Fruit fly (Drosophila melanogaster) whole organism, wandering third instar larva: Measurements from ENCODE around the gene CG32812.

Experiments
- Abd-B ChIP-seq: fragments of >200 bp; optimal IDR thresholded peaks from 2 replicates; lab custom pipeline; 2017; ENCODE audit warnings: missing biosample characterization, missing genetic modification characterization
- CG32264 ChIP-seq: fragments of 200-800 bp; sonication (Bioruptor generic); optimal IDR thresholded peaks from 2 replicates; lab custom pipeline; 2016; ENCODE audit warnings: missing biosample characterization, missing genetic modification characterization
- CG9705 ChIP-seq: fragments of 200-800 bp; sonication (Bioruptor generic); optimal IDR thresholded peaks from 2 replicates; lab custom pipeline; 2018; ENCODE audit warnings: missing biosample characterization, mild to moderate bottlenecking, missing genetic modification characterization
- Dfd ChIP-seq: fragments of >200 bp; optimal IDR thresholded peaks from 2 replicates; lab custom pipeline; 2017; ENCODE audit warnings: missing biosample characterization, missing genetic modification characterization
- Dif ChIP-seq: fragments of 200-275, 200-300 bp; sonication (Bioruptor generic); optimal IDR thresholded peaks from 2 replicates; lab custom pipeline; 2018; ENCODE audit warnings: missing biosample characterization, missing genetic modification characterization; ENCODE audit not compliant: partially characterized antibody
- GATAd ChIP-seq: sonication (Bioruptor generic); optimal IDR thresholded peaks from 2 replicates; lab custom pipeline; 2016; ENCODE audit warnings: missing biosample characterization, missing genetic modification characterization
- HLH106 ChIP-seq: fragments of 200-800 bp; optimal IDR thresholded peaks from 3 replicates; lab custom pipeline; 2019; ENCODE audit warnings: missing biosample characterization, mild to moderate bottlenecking, missing genetic modification characterization, moderate library complexity
- Hnf4 ChIP-seq: fragments of 200-800 bp; sonication (Bioruptor generic); optimal IDR thresholded peaks from 2 replicates; lab custom pipeline; 2016; ENCODE audit warnings: missing biosample characterization, mild to moderate bottlenecking, missing genetic modification characterization
- Hr78 ChIP-seq: fragments of >200 bp; optimal IDR thresholded peaks from 2 replicates; lab custom pipeline; 2017; ENCODE audit warnings: missing biosample characterization, missing genetic modification characterization
- Hr83 ChIP-seq: fragments of 200-300 bp; sonication (Bioruptor generic); optimal IDR thresholded peaks from 2 replicates; lab custom pipeline; 2016; ENCODE audit warnings: missing biosample characterization, mild to moderate bottlenecking, missing genetic modification characterization, moderate library complexity; ENCODE audit not compliant: poor library complexity, severe bottlenecking
- Jra ChIP-seq: sonication (Bioruptor generic); optimal IDR thresholded peaks from 2 replicates; lab custom pipeline; 2016; ENCODE audit warnings: missing biosample characterization, missing genetic modification characterization
- Mio ChIP-seq: sonication (Bioruptor generic); optimal IDR thresholded peaks from 2 replicates; lab custom pipeline; 2016; ENCODE audit warnings: missing biosample characterization, missing genetic modification characterization
- Myc ChIP-seq: fragments of >200 bp; optimal IDR thresholded peaks from 2 replicates; lab custom pipeline; 2017
- N ChIP-seq: fragments of >200 bp; optimal IDR thresholded peaks from 2 replicates; lab custom pipeline; 2018; ENCODE audit warnings: missing biosample characterization, missing external identifiers, missing genetic modification characterization
- OdsH ChIP-seq: fragments of 200-800 bp; sonication (Bioruptor generic); optimal IDR thresholded peaks from 2 replicates; lab custom pipeline; 2016; ENCODE audit warnings: missing biosample characterization, mild to moderate bottlenecking, missing genetic modification characterization
- Rel ChIP-seq, 2 experiments: fragments of 200-800 bp; sonication (Bioruptor generic) in 1 of 2; optimal IDR thresholded peaks; 2 replicates in 1 of 2; 3 replicates in 1 of 2; lab custom pipeline; 2016 to 2019; ENCODE audit warnings: mild to moderate bottlenecking in 2 of 2, missing biosample characterization in 2 of 2, missing genetic modification characterization in 2 of 2, moderate library complexity in 1 of 2
- Sp1 ChIP-seq: fragments of 200-800 bp; sonication (Bioruptor generic); optimal IDR thresholded peaks from 3 replicates; lab custom pipeline; 2019; ENCODE audit warnings: missing biosample characterization, mild to moderate bottlenecking, missing genetic modification characterization, moderate library complexity
- Vsx2 ChIP-seq: fragments of 200-300, 225-300 bp; sonication (Bioruptor generic); optimal IDR thresholded peaks from 2 replicates; lab custom pipeline; 2018; ENCODE audit warnings: missing biosample characterization, missing genetic modification characterization; ENCODE audit not compliant: partially characterized antibody
- br ChIP-seq: fragments of 200-800 bp; sonication (Bioruptor generic); optimal IDR thresholded peaks from 2 replicates; lab custom pipeline; 2016; ENCODE audit warnings: missing biosample characterization, missing genetic modification characterization
- brk ChIP-seq: fragments of 200-800 bp; sonication (Bioruptor generic); optimal IDR thresholded peaks from 2 replicates; lab custom pipeline; 2016; ENCODE audit warnings: missing biosample characterization, mild to moderate bottlenecking, missing genetic modification characterization
- dl ChIP-seq, 2 experiments: fragments of 175-275, 200-275 bp in 1 of 2; fragments of 200-275 bp in 1 of 2; sonication (Bioruptor generic); optimal IDR thresholded peaks; lab custom pipeline; 2018; ENCODE audit warnings: mild to moderate bottlenecking in 2 of 2, missing biosample characterization in 2 of 2, missing genetic modification characterization in 2 of 2, moderate library complexity in 2 of 2; ENCODE audit not compliant: partially characterized antibody in 2 of 2, insufficient read depth in 1 of 2
- dmrt93B ChIP-seq: fragments of 200-800 bp; sonication (Bioruptor generic); optimal IDR thresholded peaks from 2 replicates; lab custom pipeline; 2018; ENCODE audit warnings: missing biosample characterization, mild to moderate bottlenecking, missing genetic modification characterization
- dsf ChIP-seq: sonication (Bioruptor generic); optimal IDR thresholded peaks from 2 replicates; lab custom pipeline; 2016; ENCODE audit warnings: missing biosample characterization, missing genetic modification characterization, borderline replicate concordance
- ey ChIP-seq: fragments of 200-800 bp; sonication (Bioruptor generic); optimal IDR thresholded peaks from 2 replicates; lab custom pipeline; 2016; ENCODE audit warnings: missing biosample characterization, missing genetic modification characterization
- foxo ChIP-seq, 2 experiments: fragments of 200-800 bp; sonication (Bioruptor generic); optimal IDR thresholded peaks; 2 replicates in 1 of 2; 3 replicates in 1 of 2; lab custom pipeline; 2016 to 2017; ENCODE audit warnings: missing biosample characterization in 2 of 2, missing genetic modification characterization in 2 of 2
- fru ChIP-seq: fragments of 200-800 bp; sonication (Bioruptor generic); optimal IDR thresholded peaks from 3 replicates; lab custom pipeline; 2016; ENCODE audit warnings: missing biosample characterization, mild to moderate bottlenecking, missing genetic modification characterization
- h ChIP-seq: fragments of 200-800 bp; sonication (Bioruptor generic); optimal IDR thresholded peaks from 3 replicates; lab custom pipeline; 2016; ENCODE audit warnings: missing biosample characterization, mild to moderate bottlenecking, missing genetic modification characterization
- jim ChIP-seq: fragments of 175-275, 200-325 bp; sonication (Bioruptor generic); optimal IDR thresholded peaks from 2 replicates; lab custom pipeline; 2016; ENCODE audit warnings: missing biosample characterization, mild to moderate bottlenecking, missing genetic modification characterization
- lola ChIP-seq: fragments of >200 bp; optimal IDR thresholded peaks from 2 replicates; lab custom pipeline; 2017; ENCODE audit warnings: missing biosample characterization, missing genetic modification characterization
- pan ChIP-seq: fragments of >200 bp; optimal IDR thresholded peaks from 2 replicates; lab custom pipeline; 2017
- rgr ChIP-seq: fragments of 200-800 bp; sonication (Bioruptor generic); optimal IDR thresholded peaks from 3 replicates; lab custom pipeline; 2016; ENCODE audit warnings: missing biosample characterization, mild to moderate bottlenecking, missing genetic modification characterization
- sage ChIP-seq: fragments of 200-800 bp; sonication (Bioruptor generic); optimal IDR thresholded peaks from 2 replicates; lab custom pipeline; 2016; ENCODE audit warnings: missing biosample characterization, mild to moderate bottlenecking, missing genetic modification characterization
- sv ChIP-seq: fragments of 200-800 bp; sonication (Bioruptor generic); optimal IDR thresholded peaks from 3 replicates; lab custom pipeline; 2016; ENCODE audit warnings: missing biosample characterization, missing genetic modification characterization
- tai ChIP-seq: sonication (Bioruptor generic); optimal IDR thresholded peaks from 2 replicates; lab custom pipeline; 2016; ENCODE audit warnings: missing biosample characterization, missing genetic modification characterization
- usp ChIP-seq: fragments of >200 bp; optimal IDR thresholded peaks from 2 replicates; lab custom pipeline; 2017; ENCODE audit warnings: missing biosample characterization, missing genetic modification characterization
- woc ChIP-seq: sonication (Bioruptor generic); optimal IDR thresholded peaks from 2 replicates; lab custom pipeline; 2016; ENCODE audit warnings: missing biosample characterization, mild to moderate bottlenecking, missing genetic modification characterization

The CG32812 gene

dm6 chrX:1303961-1304360, 16.9 kb downstream of the CG32812 start:
- TF ChIP-seq Mio (GFP tag; lab: Kevin White, UChicago) (no peak), tai (GFP tag; lab: Kevin White, UChicago) (no peak), GATAd (GFP tag; lab: Kevin White, UChicago) (no peak), woc (no peak), jim (GFP tag; lab: Kevin White, UChicago) (no peak), brk (no peak)

- TF ChIP-seq dmrt93B (GFP tag; lab: Kevin White, UChicago), result no peak
- TF ChIP-seq Hr83 (GFP tag; lab: Kevin White, UChicago), result no peak
- no peak for TF ChIP-seq CG9705
- TF ChIP-seq tai (GFP tag; lab: Kevin White, UChicago), result no peak
- no peak for TF ChIP-seq Abd-B (GFP tag; lab: Kevin White, UChicago)
- no peak for TF ChIP-seq N (GFP tag; lab: Kevin White, UChicago)
- TF ChIP-seq HLH106 (tag; lab: Kevin White, UChicago), result no peak
- TF ChIP-seq ey (GFP tag; lab: Kevin White, UChicago), result no peak
- TF ChIP-seq CG32264, result no peak
- no peak for TF ChIP-seq rgr (GFP tag; lab: Kevin White, UChicago)
Measured at dm6 chrX:1308444-1308843, 21.4 kb downstream of the CG32812 start.

dm6 chrX:1311218-1311617, 24.1 kb downstream of the CG32812 start:
- TF ChIP-seq dsf (GFP tag; lab: Kevin White, UChicago) (no peak), N (GFP tag; lab: Kevin White, UChicago) (no peak), usp (GFP tag; lab: Kevin White, UChicago) (no peak), Dfd (GFP tag; lab: Kevin White, UChicago) (no peak), woc (no peak), GATAd (GFP tag; lab: Kevin White, UChicago) (no peak), jim (GFP tag; lab: Kevin White, UChicago) (no peak), rgr (GFP tag; lab: Kevin White, UChicago) (no peak), fru (GFP tag; lab: Kevin White, UChicago) (no peak), CG9705 (no peak), foxo (GFP tag; optimal IDR thresholded peaks at IDR 0.05; lab: Kevin White, UChicago) (no peak), brk (no peak), Myc (lab: Kevin White, UChicago) (no peak), Dif (GFP tag; lab: Kevin White, UChicago) (no peak)

DNA sequence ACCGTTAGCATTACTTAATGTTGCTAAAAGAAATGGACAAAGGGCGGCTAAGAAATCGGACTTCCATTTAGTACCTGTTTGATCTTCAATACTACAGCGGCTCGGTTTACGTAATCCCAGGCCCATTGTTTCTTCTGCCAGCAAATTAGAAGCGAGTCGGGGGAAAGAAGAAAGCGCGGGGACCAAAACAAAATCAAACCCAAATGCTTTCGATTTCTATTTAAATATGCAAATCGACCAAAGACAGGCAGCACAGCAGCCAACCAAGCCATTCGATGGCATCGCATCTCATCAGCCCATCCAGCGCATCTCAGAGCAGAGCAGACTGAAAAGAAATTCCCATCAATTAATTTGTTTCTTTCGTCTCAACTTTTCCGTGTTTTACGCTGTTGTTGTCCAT, 25.4 kb downstream of the CG32812 start:
- TF ChIP-seq N (GFP tag; lab: Kevin White, UChicago) (no peak), usp (GFP tag; lab: Kevin White, UChicago) (no peak), pan (lab: Kevin White, UChicago) (no peak), fru (GFP tag; lab: Kevin White, UChicago) (no peak), br (GFP tag; lab: Kevin White, UChicago) (no peak), Mio (GFP tag; lab: Kevin White, UChicago) (no peak), lola (GFP tag; lab: Kevin White, UChicago) (no peak), Sp1 (no peak), Dfd (GFP tag; lab: Kevin White, UChicago) (no peak)

DNA sequence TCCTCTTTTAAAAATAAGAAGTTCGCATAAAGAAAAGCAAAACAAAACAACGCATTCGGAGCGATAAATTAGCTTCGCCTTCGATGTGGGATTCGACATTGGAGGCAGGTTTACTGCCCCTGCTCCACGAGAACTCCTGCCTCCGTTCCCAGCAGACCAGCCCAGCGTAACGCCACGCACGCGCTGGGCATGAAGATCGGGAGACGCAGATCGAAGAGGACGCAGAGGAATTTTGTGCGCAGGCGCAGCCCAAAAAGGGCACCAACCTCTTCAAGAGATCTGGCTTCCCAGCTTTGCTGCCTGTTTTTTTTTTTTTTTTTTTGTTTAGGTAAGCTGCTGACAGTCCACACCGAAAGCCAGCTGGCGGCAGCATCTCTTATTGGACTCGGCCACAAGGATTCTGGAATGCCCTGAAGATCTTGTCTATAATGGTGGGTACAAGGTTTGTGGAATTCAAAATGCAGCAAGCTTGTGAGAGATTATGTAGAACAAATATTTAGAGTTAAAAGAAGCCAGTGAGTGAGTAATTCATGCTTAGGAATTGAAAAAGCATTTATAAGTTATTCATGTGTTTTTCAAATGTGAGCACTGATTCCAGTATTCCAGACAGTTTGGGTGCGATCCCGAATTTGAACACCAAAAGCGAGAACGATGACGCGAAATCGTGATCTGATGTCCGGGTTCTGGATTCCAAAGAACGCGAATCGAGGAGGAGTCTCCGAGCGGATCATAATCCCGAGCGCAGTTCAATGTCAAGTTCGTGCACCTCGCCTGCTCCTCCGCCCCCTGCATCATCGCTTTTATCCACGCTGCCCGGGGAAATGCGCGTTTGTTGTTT, 33.3 kb downstream of the CG32812 start:
- TF ChIP-seq rgr (GFP tag; lab: Kevin White, UChicago), result peak; percentile 50
- TF ChIP-seq ey (GFP tag; lab: Kevin White, UChicago), result peak; percentile 65
- no peak for TF ChIP-seq Hnf4 (GFP tag; lab: Kevin White, UChicago)
- no peak for TF ChIP-seq Dfd (GFP tag; lab: Kevin White, UChicago)
- TF ChIP-seq HLH106 (tag; lab: Kevin White, UChicago), result peak; percentile 70
- peak; percentile 90 for TF ChIP-seq Vsx2 (GFP tag; lab: Kevin White, UChicago)
- no peak for TF ChIP-seq tai (GFP tag; lab: Kevin White, UChicago)
- no peak for TF ChIP-seq pan (lab: Kevin White, UChicago)
- TF ChIP-seq OdsH, result peak; percentile 67
- TF ChIP-seq Hr78 (GFP tag; lab: Kevin White, UChicago), result no peak
- TF ChIP-seq CG9705, result peak; percentile 32
- no peak for TF ChIP-seq sv (GFP tag; lab: Kevin White, UChicago)
- no peak for TF ChIP-seq Myc (lab: Kevin White, UChicago)
- no peak for TF ChIP-seq CG32264
- peak; percentile 74 for TF ChIP-seq fru (GFP tag; lab: Kevin White, UChicago)
- peak; percentile 84 for TF ChIP-seq woc
- TF ChIP-seq h (GFP tag; lab: Kevin White, UChicago), result peak; percentile 56
- TF ChIP-seq usp (GFP tag; lab: Kevin White, UChicago), result no peak
- TF ChIP-seq brk, result no peak
- TF ChIP-seq GATAd (GFP tag; lab: Kevin White, UChicago), result no peak
- TF ChIP-seq sage (GFP tag; lab: Kevin White, UChicago), result no peak
- TF ChIP-seq dmrt93B (GFP tag; lab: Kevin White, UChicago), result peak; percentile 50
- no peak for TF ChIP-seq Rel (GFP tag; optimal IDR thresholded peaks at IDR 0.05; lab: Kevin White, UChicago)
- TF ChIP-seq Rel (tag; optimal IDR thresholded peaks at IDR 0.05; lab: Kevin White, UChicago), result no peak
- no peak for TF ChIP-seq dl (GFP tag; optimal IDR thresholded peaks at IDR 0.05; lab: Kevin White, UChicago; ENCODE audit: insufficient read depth in 1 of 2, partially characterized antibody in 2 of 2)
- no peak for TF ChIP-seq lola (GFP tag; lab: Kevin White, UChicago)
- no peak for TF ChIP-seq Jra (GFP tag; lab: Kevin White, UChicago)
- peak; percentile 25 for TF ChIP-seq Dif (GFP tag; lab: Kevin White, UChicago)
- TF ChIP-seq Hr83 (GFP tag; lab: Kevin White, UChicago), result no peak
- TF ChIP-seq foxo (GFP tag; optimal IDR thresholded peaks at IDR 0.05; lab: Kevin White, UChicago), result peak in 1 of 2 experiments; percentile 69
